Worm (Caenorhabditis elegans): ENCODE results near the gene C15C8.6.

C15C8.6 gene

DNA sequence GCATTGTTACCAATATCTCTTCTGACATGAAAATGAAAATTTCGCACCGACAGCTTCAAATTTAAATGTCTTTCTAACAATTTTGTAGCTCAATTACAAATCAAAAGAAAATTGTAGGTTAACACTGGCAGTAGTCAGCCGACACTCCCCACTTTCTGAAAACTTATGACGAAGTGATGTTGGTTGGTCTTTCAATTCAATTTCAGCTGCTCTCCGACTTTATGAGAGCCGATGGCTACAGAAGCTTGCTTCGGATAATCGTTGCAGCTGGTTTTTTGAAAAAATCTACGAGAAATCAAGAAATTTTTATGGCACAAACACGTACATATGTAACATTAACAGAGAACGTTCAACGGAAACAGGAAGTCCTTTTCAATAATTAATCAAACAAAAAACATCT lies 33.5 kb upstream of the C15C8.6 start, which contains the start of gene sre-20:
Gene sre-20 (minus strand): TSS at position 101 of the 400 bp plus-strand sequence.
- TF ChIP-seq bed-3 (GFP tag; optimal IDR thresholded peaks at IDR 0.05) = no peak
- no peak for TF ChIP-seq cnd-1 (tag; optimal IDR thresholded peaks at IDR 0.05)
- TF ChIP-seq snpc-4 (tag; optimal IDR thresholded peaks at IDR 0.05) = no peak
- no peak for TF ChIP-seq ceh-39 (tag; optimal IDR thresholded peaks at IDR 0.05)

DNA sequence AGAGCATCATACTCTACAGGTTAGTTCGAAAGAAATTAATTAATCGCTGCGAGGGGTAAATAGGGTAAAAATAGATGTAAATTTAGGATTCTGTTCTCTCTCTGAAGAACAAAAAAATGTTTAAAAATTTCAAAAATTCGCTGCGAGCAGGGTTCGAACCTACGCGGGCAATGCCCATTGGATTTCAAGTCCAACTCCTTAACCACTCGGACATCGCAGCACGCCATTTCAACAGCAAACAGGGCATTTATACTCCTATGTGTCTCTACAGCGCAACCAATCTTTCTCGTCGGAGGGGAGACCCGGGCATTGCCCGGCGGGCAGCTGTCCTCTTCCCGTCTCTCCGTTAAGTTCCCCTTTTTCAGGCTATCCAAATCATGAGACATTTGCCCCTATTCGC lies 28.9 kb upstream of the C15C8.6 start:
- TF ChIP-seq mep-1 (tag; optimal IDR thresholded peaks at IDR 0.05) = peak; percentile 76
- TF ChIP-seq M03D4.4 (tag; optimal IDR thresholded peaks at IDR 0.05) = peak; percentile 94
- TF ChIP-seq lin-13 (tag; optimal IDR thresholded peaks at IDR 0.05) = peak; percentile 24
- TF ChIP-seq ztf-11 (tag; optimal IDR thresholded peaks at IDR 0.05) = peak; percentile 59
- peak; percentile 86 for TF ChIP-seq bed-3 (GFP tag; optimal IDR thresholded peaks at IDR 0.05)
- TF ChIP-seq nhr-12 (tag; optimal IDR thresholded peaks at IDR 0.05) = no peak
- peak; percentile 96 for TF ChIP-seq drap-1 (GFP tag; optimal IDR thresholded peaks at IDR 0.05)
- TF ChIP-seq elt-1 (tag; optimal IDR thresholded peaks at IDR 0.05; ENCODE audit: borderline replicate concordance, insufficient read depth) = no peak
- TF ChIP-seq sptf-1 (tag; optimal IDR thresholded peaks at IDR 0.05) = peak; percentile 97
- peak; percentile 8 for TF ChIP-seq elt-3 (tag; optimal IDR thresholded peaks at IDR 0.05)
- TF ChIP-seq lin-32 (GFP tag; optimal IDR thresholded peaks at IDR 0.05) = peak; percentile 92
- TF ChIP-seq pha-4 (tag; optimal IDR thresholded peaks at IDR 0.05) = peak; percentile 62
- TF ChIP-seq unc-39 (tag; optimal IDR thresholded peaks at IDR 0.05) = no peak
- TF ChIP-seq unc-120 (tag; optimal IDR thresholded peaks at IDR 0.05; ENCODE audit: poor library complexity, severe bottlenecking) = peak; percentile 93
- TF ChIP-seq hlh-1 (tag; optimal IDR thresholded peaks at IDR 0.05) = no peak
- TF ChIP-seq zip-8 (tag; optimal IDR thresholded peaks at IDR 0.05) = no peak
- peak; percentile 78 for TF ChIP-seq ham-2 (GFP tag; optimal IDR thresholded peaks at IDR 0.05)
- TF ChIP-seq nhr-2 (tag; optimal IDR thresholded peaks at IDR 0.05) = no peak
- TF ChIP-seq ceh-83 (GFP tag; optimal IDR thresholded peaks at IDR 0.05) = peak; percentile 95
- TF ChIP-seq mab-5 (tag; optimal IDR thresholded peaks at IDR 0.05) = no peak
- peak; percentile 88 for TF ChIP-seq ceh-43 (GFP tag; optimal IDR thresholded peaks at IDR 0.05)
- peak; percentile 66 for TF ChIP-seq nhr-28 (tag; optimal IDR thresholded peaks at IDR 0.05)
- TF ChIP-seq ceh-39 (tag; optimal IDR thresholded peaks at IDR 0.05) = no peak
- no peak for TF ChIP-seq blmp-1 (tag; optimal IDR thresholded peaks at IDR 0.05)
- TF ChIP-seq ces-1 (GFP tag; optimal IDR thresholded peaks at IDR 0.05) = no peak
- TF ChIP-seq snpc-4 (tag; optimal IDR thresholded peaks at IDR 0.05) = no peak
- peak; percentile 55 for TF ChIP-seq lsy-2 (tag; optimal IDR thresholded peaks at IDR 0.05)
- TF ChIP-seq cnd-1 (tag; optimal IDR thresholded peaks at IDR 0.05) = peak; percentile 93
- no peak for TF ChIP-seq nhr-237 (tag; optimal IDR thresholded peaks at IDR 0.05)
- peak; percentile 84 for TF ChIP-seq flh-1 (GFP tag; optimal IDR thresholded peaks at IDR 0.05)
- peak; percentile 90 for TF ChIP-seq sem-2 (GFP tag; optimal IDR thresholded peaks at IDR 0.05)
- TF ChIP-seq mls-2 (tag; optimal IDR thresholded peaks at IDR 0.05) = peak; percentile 98
- TF ChIP-seq tbx-8 (GFP tag; optimal IDR thresholded peaks at IDR 0.05) = peak; percentile 75
- peak; percentile 26 for TF ChIP-seq unc-62 (GFP tag; optimal IDR thresholded peaks at IDR 0.05)
- no peak for TF ChIP-seq nhr-76 (tag; optimal IDR thresholded peaks at IDR 0.05)

DNA sequence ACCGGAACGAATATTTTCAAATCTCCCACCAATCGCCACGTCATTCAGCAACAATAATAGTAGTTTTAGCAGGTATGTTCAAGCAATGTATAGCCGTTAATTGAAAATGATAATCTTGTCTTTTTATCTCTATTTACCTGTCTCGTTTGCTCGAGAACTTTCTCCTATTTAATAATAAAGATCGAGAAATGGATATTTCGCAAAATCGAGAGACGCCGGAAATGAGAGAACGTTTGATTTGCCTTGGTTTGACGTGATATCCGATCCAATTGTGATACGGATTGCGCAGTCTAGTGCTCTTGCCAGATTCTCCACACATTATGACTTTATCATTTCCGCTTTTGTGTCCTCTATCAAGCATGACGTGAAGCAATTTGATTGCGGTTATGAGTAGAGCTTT lies 22.5 kb upstream of the C15C8.6 start:
- TF ChIP-seq nhr-76 (tag; optimal IDR thresholded peaks at IDR 0.05) = no peak
- TF ChIP-seq blmp-1 (tag; optimal IDR thresholded peaks at IDR 0.05) = no peak
- no peak for TF ChIP-seq lin-32 (GFP tag; optimal IDR thresholded peaks at IDR 0.05)
- no peak for TF ChIP-seq tbx-8 (GFP tag; optimal IDR thresholded peaks at IDR 0.05)
- TF ChIP-seq lin-13 (tag; optimal IDR thresholded peaks at IDR 0.05) = no peak
- no peak for TF ChIP-seq ces-1 (GFP tag; optimal IDR thresholded peaks at IDR 0.05)
- TF ChIP-seq snpc-4 (tag; optimal IDR thresholded peaks at IDR 0.05) = no peak
- no peak for TF ChIP-seq M03D4.4 (tag; optimal IDR thresholded peaks at IDR 0.05)
- TF ChIP-seq nhr-28 (tag; optimal IDR thresholded peaks at IDR 0.05) = no peak

ce11 chrV:12773222-12773621 lies 21.9 kb upstream of the C15C8.6 start, which contains the start of gene ZC455.1:
ZC455.1 (plus strand) TSS chrV:12773522.
- no peak for TF ChIP-seq nhr-12 (tag; optimal IDR thresholded peaks at IDR 0.05)
- TF ChIP-seq pha-4 (tag; optimal IDR thresholded peaks at IDR 0.05) = no peak
- no peak for TF ChIP-seq blmp-1 (tag; optimal IDR thresholded peaks at IDR 0.05)
- no peak for TF ChIP-seq ceh-43 (GFP tag; optimal IDR thresholded peaks at IDR 0.05)
- no peak for TF ChIP-seq unc-39 (tag; optimal IDR thresholded peaks at IDR 0.05)
- no peak for TF ChIP-seq snpc-4 (tag; optimal IDR thresholded peaks at IDR 0.05)
- no peak for TF ChIP-seq lin-13 (tag; optimal IDR thresholded peaks at IDR 0.05)
- TF ChIP-seq unc-62 (GFP tag; optimal IDR thresholded peaks at IDR 0.05) = no peak
- TF ChIP-seq M03D4.4 (tag; optimal IDR thresholded peaks at IDR 0.05) = no peak
- TF ChIP-seq sem-2 (GFP tag; optimal IDR thresholded peaks at IDR 0.05) = no peak
- no peak for TF ChIP-seq bed-3 (GFP tag; optimal IDR thresholded peaks at IDR 0.05)
- TF ChIP-seq cnd-1 (tag; optimal IDR thresholded peaks at IDR 0.05) = no peak
- TF ChIP-seq drap-1 (GFP tag; optimal IDR thresholded peaks at IDR 0.05) = no peak
